Fruit fly (Drosophila melanogaster): ENCODE data around the gene CG17361.

DNA sequence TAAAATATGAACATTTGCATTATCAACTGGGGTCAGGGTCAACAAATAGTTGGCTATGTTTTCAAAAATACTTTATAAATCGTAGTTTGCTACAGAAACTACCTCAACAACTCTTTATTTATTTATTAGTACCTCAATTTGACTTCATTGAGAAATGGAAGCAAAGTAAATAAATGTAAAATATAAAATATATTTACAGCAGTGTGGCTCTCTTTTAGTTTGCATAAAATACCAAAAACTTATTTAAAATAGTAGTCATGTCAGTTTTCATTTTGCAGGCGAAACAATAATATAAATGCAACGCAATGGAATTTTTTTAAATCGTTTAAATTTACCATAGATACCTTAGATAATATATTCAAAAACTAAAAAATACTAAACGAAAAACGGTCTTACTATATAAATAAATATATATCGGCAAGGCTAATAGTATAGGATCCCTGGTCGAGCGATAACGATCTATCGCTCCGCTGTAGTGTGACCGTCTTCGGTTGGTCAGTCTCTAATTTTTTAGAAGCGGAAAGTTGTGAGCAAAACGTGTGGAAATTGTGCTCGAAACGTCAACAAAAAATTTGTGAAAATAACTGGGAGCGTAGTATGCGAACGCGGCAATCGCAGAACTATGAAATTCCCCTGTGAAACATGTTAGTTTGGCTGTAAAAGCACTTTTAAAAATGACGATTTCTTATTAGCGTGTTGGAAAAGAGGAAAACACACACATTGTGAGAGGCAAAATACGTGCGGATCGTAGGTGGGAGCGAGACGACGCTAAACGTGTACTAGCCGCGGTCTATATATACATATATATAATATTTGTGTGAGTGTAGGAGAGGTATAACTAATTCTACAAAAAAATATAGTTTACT lies 4.9 kb downstream of the CG17361 start, which contains the start of the genes Nprl3 and upSET:
- TF ChIP-seq CG3919 (GFP tag; optimal IDR thresholded peaks at IDR 0.05): no peak
- no peak for TF ChIP-seq OdsH (GFP tag; optimal IDR thresholded peaks at IDR 0.05)
- no peak for TF ChIP-seq CG16779 (tag; optimal IDR thresholded peaks at IDR 0.05)

Data from whole organism, prepupa.